Fruit fly (Drosophila melanogaster) whole organism, embryonic: Measurements from ENCODE around the gene RpL32.

ENCODE experiments used
- Bgb ChIP-seq: fragments of 200-800 bp; sonication (Bioruptor generic); IDR thresholded peaks from 2 replicates; pipeline ENCODE4 v1.3.6; 2022; ENCODE audit warnings: missing biosample characterization, missing genetic modification characterization; ENCODE audit not compliant: partially characterized antibody
- BtbVII ChIP-seq: fragments of 200-800 bp; sonication (Bioruptor generic); optimal IDR thresholded peaks from 3 replicates; lab custom pipeline; 2017; ENCODE audit warnings: missing biosample characterization, mild to moderate bottlenecking, missing genetic modification characterization
- CG10543 ChIP-seq: fragments of 200-800 bp; sonication (Bioruptor generic); optimal IDR thresholded peaks from 3 replicates; lab custom pipeline; 2017; ENCODE audit warnings: missing biosample characterization, mild to moderate bottlenecking, missing genetic modification characterization, moderate library complexity
- CG11085 ChIP-seq: fragments of 200-800 bp; sonication (Bioruptor generic); IDR thresholded peaks from 2 replicates; pipeline ENCODE4 v1.3.6; 2022; ENCODE audit warnings: missing biosample characterization, missing genetic modification characterization
- CG11093 ChIP-seq: fragments of 200-800 bp; sonication (Bioruptor generic); IDR thresholded peaks from 3 replicates; pipeline ENCODE4 v1.3.6; 2022; ENCODE audit warnings: missing biosample characterization, missing genetic modification characterization
- CG1233 ChIP-seq: fragments of 200-800 bp; sonication (Bioruptor generic); optimal IDR thresholded peaks from 4 replicates; lab custom pipeline; 2018; ENCODE audit warnings: missing biosample characterization, mild to moderate bottlenecking, missing genetic modification characterization
- CG15601 ChIP-seq: fragments of 200-800 bp; sonication (Bioruptor generic); optimal IDR thresholded peaks from 3 replicates; lab custom pipeline; 2019; ENCODE audit warnings: missing biosample characterization, mild to moderate bottlenecking, missing genetic modification characterization, moderate library complexity
- CG17829 ChIP-seq: fragments of 200-800 bp; optimal IDR thresholded peaks from 2 replicates; lab custom pipeline; 2019; ENCODE audit warnings: missing biosample characterization, mild to moderate bottlenecking, missing genetic modification characterization, moderate library complexity
- CG17912 ChIP-seq: fragments of 200-800 bp; sonication (Bioruptor generic); optimal IDR thresholded peaks from 2 replicates; lab custom pipeline; 2018; ENCODE audit warnings: missing biosample characterization, mild to moderate bottlenecking, missing genetic modification characterization
- CG32532 ChIP-seq: fragments of 200-800 bp; sonication (Bioruptor generic); IDR thresholded peaks from 2 replicates; pipeline ENCODE4 v1.3.6; 2022; ENCODE audit warnings: missing biosample characterization, missing genetic modification characterization
- CG33557 ChIP-seq: fragments of 200-800 bp; sonication (Bioruptor generic); optimal IDR thresholded peaks from 2 replicates; lab custom pipeline; 2019; ENCODE audit warnings: missing biosample characterization, mild to moderate bottlenecking, missing genetic modification characterization, moderate library complexity
- CG34422 ChIP-seq: fragments of 200-800 bp; sonication (Bioruptor generic); IDR thresholded peaks from 3 replicates; pipeline ENCODE4 v1.3.6; 2022; ENCODE audit warnings: missing biosample characterization, missing genetic modification characterization
- CG42726 ChIP-seq: fragments of 200-800 bp; sonication (Bioruptor generic); IDR thresholded peaks from 2 replicates; pipeline ENCODE4 v1.3.6; 2022; ENCODE audit warnings: missing biosample characterization, missing genetic modification characterization; ENCODE audit not compliant: partially characterized antibody
- CG7271 ChIP-seq: fragments of 200-800 bp; sonication (Bioruptor generic); optimal IDR thresholded peaks from 2 replicates; lab custom pipeline; 2018; ENCODE audit warnings: missing biosample characterization, mild to moderate bottlenecking, missing genetic modification characterization, moderate library complexity
- CG7987 ChIP-seq: fragments of 200-800 bp; sonication (Bioruptor generic); optimal IDR thresholded peaks from 2 replicates; lab custom pipeline; 2018; ENCODE audit warnings: missing biosample characterization, mild to moderate bottlenecking, missing genetic modification characterization, moderate library complexity
- CG9932 ChIP-seq: fragments of 200-800 bp; sonication (Bioruptor generic); IDR thresholded peaks from 2 replicates; pipeline ENCODE4 v1.3.6; 2022; ENCODE audit warnings: missing biosample characterization, missing genetic modification characterization
- CrebB ChIP-seq: fragments of 200-800 bp; sonication (Bioruptor generic); optimal IDR thresholded peaks from 3 replicates; lab custom pipeline; 2018; ENCODE audit warnings: missing biosample characterization, mild to moderate bottlenecking, missing genetic modification characterization
- D ChIP-seq, 2 experiments: fragments of 200-800 bp in 1 of 2; fragments of >200 bp in 1 of 2; sonication (Bioruptor generic) in 1 of 2; optimal IDR thresholded peaks; 2 replicates in 1 of 2; 3 replicates in 1 of 2; lab custom pipeline; 2017; ENCODE audit warnings: mild to moderate bottlenecking in 1 of 2, missing biosample characterization in 1 of 2, missing genetic modification characterization in 1 of 2, missing genetic modification reagents in 1 of 2
- Dad ChIP-seq: fragments of 200-800 bp; sonication (Bioruptor generic); optimal IDR thresholded peaks from 3 replicates; lab custom pipeline; 2016; ENCODE audit warnings: missing biosample characterization, missing genetic modification characterization
- Dip2 ChIP-seq: fragments of 200-800 bp; sonication (Bioruptor generic); IDR thresholded peaks from 2 replicates; pipeline ENCODE4 v1.3.6; 2022; ENCODE audit warnings: missing biosample characterization, missing genetic modification characterization
- Ets65A ChIP-seq: fragments of 200-800 bp; sonication (Bioruptor generic); peaks from one replicate; lab custom pipeline; 2016; ENCODE audit warnings: missing biosample characterization, missing genetic modification characterization
- Fer2 ChIP-seq: fragments of 200-800 bp; sonication (Bioruptor generic); optimal IDR thresholded peaks from 2 replicates; lab custom pipeline; 2018; ENCODE audit warnings: missing biosample characterization, mild to moderate bottlenecking, missing genetic modification characterization, moderate library complexity
- HHEX ChIP-seq: fragments of 200-800 bp; sonication (Bioruptor generic); optimal IDR thresholded peaks from 3 replicates; lab custom pipeline; 2017; ENCODE audit warnings: missing biosample characterization, mild to moderate bottlenecking, missing genetic modification characterization, missing genetic modification reagents
- Hr3 ChIP-seq: fragments of 200-800 bp; sonication (Bioruptor generic); optimal IDR thresholded peaks from 3 replicates; lab custom pipeline; 2016; ENCODE audit warnings: missing biosample characterization, missing genetic modification characterization
- MBD-R2 ChIP-seq: fragments of 200-800 bp; sonication (Bioruptor generic); IDR thresholded peaks from 2 replicates; pipeline ENCODE4 v1.3.6; 2022; ENCODE audit warnings: missing biosample characterization, missing genetic modification characterization
- Mad ChIP-seq: fragments of 200-800 bp; sonication (Bioruptor generic); optimal IDR thresholded peaks from 2 replicates; lab custom pipeline; 2016; ENCODE audit warnings: missing biosample characterization, missing genetic modification characterization
- Opbp ChIP-seq: fragments of 200-800 bp; sonication (Bioruptor generic); IDR thresholded peaks from 3 replicates; pipeline ENCODE4 v1.3.6; 2022; ENCODE audit warnings: missing biosample characterization, missing genetic modification characterization; ENCODE audit not compliant: partially characterized antibody
- Rx ChIP-seq: fragments of 200-800 bp; sonication (Bioruptor generic); IDR thresholded peaks from 2 replicates; pipeline ENCODE4 v1.3.6; 2022; ENCODE audit warnings: missing biosample characterization, missing genetic modification characterization
- Ssrp ChIP-seq: fragments of 200-800 bp; sonication (Bioruptor generic); optimal IDR thresholded peaks from 2 replicates; lab custom pipeline; 2018; ENCODE audit warnings: missing biosample characterization, mild to moderate bottlenecking, missing genetic modification characterization, moderate library complexity
- bab2 ChIP-seq: fragments of 200-800 bp; sonication (Bioruptor generic); optimal IDR thresholded peaks from 2 replicates; lab custom pipeline; 2016; ENCODE audit warnings: missing biosample characterization, missing genetic modification characterization
- cad ChIP-seq: fragments of >200 bp; optimal IDR thresholded peaks from 2 replicates; lab custom pipeline; 2017; ENCODE audit warnings: missing biosample characterization, missing genetic modification characterization
- cas ChIP-seq: fragments of 200-800 bp; sonication (Bioruptor generic); IDR thresholded peaks from 2 replicates; pipeline ENCODE4 v1.3.6; 2022; ENCODE audit warnings: missing biosample characterization, missing genetic modification characterization
- dmrt99B ChIP-seq: fragments of 200-800 bp; sonication (Bioruptor generic); optimal IDR thresholded peaks from 2 replicates; lab custom pipeline; 2018; ENCODE audit warnings: missing biosample characterization, mild to moderate bottlenecking, missing genetic modification characterization, moderate library complexity
- dysf ChIP-seq: fragments of 200-800 bp; sonication (Bioruptor generic); IDR thresholded peaks from 3 replicates; pipeline ENCODE4 v1.3.6; 2022; ENCODE audit warnings: missing biosample characterization, missing genetic modification characterization
- fu2 ChIP-seq: fragments of 200-800 bp; sonication (Bioruptor generic); optimal IDR thresholded peaks from 2 replicates; lab custom pipeline; 2016; ENCODE audit warnings: missing biosample characterization, missing genetic modification characterization
- gfzf ChIP-seq: fragments of 200-800 bp; sonication (Bioruptor generic); optimal IDR thresholded peaks from 2 replicates; lab custom pipeline; 2016; ENCODE audit warnings: missing biosample characterization, mild to moderate bottlenecking, missing genetic modification characterization, moderate library complexity
- hbn ChIP-seq: fragments of 200-800 bp; sonication (Bioruptor generic); IDR thresholded peaks from 2 replicates; pipeline ENCODE4 v1.3.6; 2022; ENCODE audit warnings: missing biosample characterization, missing genetic modification characterization; ENCODE audit not compliant: partially characterized antibody
- kah ChIP-seq: fragments of 200-800 bp; sonication (Bioruptor generic); optimal IDR thresholded peaks from 2 replicates; lab custom pipeline; 2018; ENCODE audit warnings: missing biosample characterization, mild to moderate bottlenecking, missing genetic modification characterization
- klu ChIP-seq: fragments of 200-800 bp; sonication (Bioruptor generic); IDR thresholded peaks from 2 replicates; pipeline ENCODE4 v1.3.6; 2022; ENCODE audit warnings: missing biosample characterization, missing genetic modification characterization
- lov ChIP-seq, 2 experiments: fragments of 200-800 bp in 1 of 2; fragments of >200 bp in 1 of 2; sonication (Bioruptor generic) in 1 of 2; IDR thresholded peaks in 1 of 2; optimal IDR thresholded peaks in 1 of 2; 2 replicates in 1 of 2; 3 replicates in 1 of 2; pipeline versions ENCODE4 v1.3.6 to Lab custom; 2017 to 2022; ENCODE audit warnings: missing biosample characterization in 1 of 2, missing genetic modification characterization in 1 of 2
- luna ChIP-seq: fragments of 200-800 bp; sonication (Bioruptor generic); optimal IDR thresholded peaks from 2 replicates; lab custom pipeline; 2016; ENCODE audit warnings: missing biosample characterization, missing genetic modification characterization
- pum ChIP-seq: fragments of 200-800 bp; sonication (Bioruptor generic); optimal IDR thresholded peaks from 2 replicates; lab custom pipeline; 2016; ENCODE audit warnings: missing biosample characterization, missing genetic modification characterization
- schlank ChIP-seq: fragments of 200-800 bp; sonication (Bioruptor generic); optimal IDR thresholded peaks from 2 replicates; lab custom pipeline; 2018; ENCODE audit warnings: missing biosample characterization, mild to moderate bottlenecking, missing genetic modification characterization
- sr ChIP-seq: fragments of 200-800 bp; sonication (Bioruptor generic); IDR thresholded peaks from 3 replicates; pipeline ENCODE4 v1.3.6; 2022; ENCODE audit warnings: missing biosample characterization, missing genetic modification characterization
- tap ChIP-seq: fragments of 200-800 bp; optimal IDR thresholded peaks from 3 replicates; lab custom pipeline; 2019; ENCODE audit warnings: missing biosample characterization, mild to moderate bottlenecking, missing genetic modification characterization, moderate library complexity
- tgo ChIP-seq: fragments of 200-800 bp; sonication (Bioruptor generic); IDR thresholded peaks from 3 replicates; pipeline ENCODE4 v1.3.6; 2022; ENCODE audit warnings: missing biosample characterization, missing genetic modification characterization
- usp ChIP-seq: fragments of >200 bp; optimal IDR thresholded peaks from 2 replicates; lab custom pipeline; 2017; ENCODE audit warnings: missing biosample characterization, missing genetic modification characterization
- wdn ChIP-seq: fragments of 200-800 bp; sonication (Bioruptor generic); IDR thresholded peaks from 2 replicates; pipeline ENCODE4 v1.3.6; 2022; ENCODE audit warnings: missing biosample characterization, missing genetic modification characterization
- zen2 ChIP-seq: fragments of 200-800 bp; sonication (Bioruptor generic); IDR thresholded peaks from 3 replicates; pipeline ENCODE4 v1.3.6; 2022; ENCODE audit warnings: missing biosample characterization, missing genetic modification characterization; ENCODE audit not compliant: partially characterized antibody

RpL32 gene

DNA sequence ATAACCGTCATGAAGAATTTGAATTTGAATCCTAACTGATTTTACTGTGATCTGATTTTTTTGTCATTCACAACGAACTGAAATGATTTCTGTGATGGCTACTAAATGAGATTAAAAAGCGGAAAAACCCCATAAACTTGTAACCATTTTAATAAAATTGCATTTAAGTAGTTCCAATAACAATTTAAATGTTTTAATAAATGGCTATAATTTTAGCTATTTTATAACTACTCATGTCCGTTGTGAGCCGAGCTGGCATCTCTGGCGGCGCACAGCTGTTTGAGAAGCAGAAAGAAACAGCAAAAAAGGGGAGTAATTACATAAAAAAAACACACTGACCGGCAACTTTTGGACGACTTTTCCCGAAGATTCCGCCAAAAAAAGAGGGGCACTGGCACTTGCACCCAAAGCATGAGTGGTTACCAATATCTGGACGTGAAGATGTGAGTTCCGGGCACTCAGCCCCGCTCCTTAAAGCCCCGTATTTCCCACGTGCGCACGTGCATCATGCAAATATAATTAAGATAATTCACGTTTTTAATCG is 10.7 kb upstream of the RpL32 start, which contains the start of the genes CG7950 and Rpp14a (continued):
- TF ChIP-seq CG33557 (GFP tag; lab: Kevin White, UChicago), result peak; percentile 53
- TF ChIP-seq pum, result peak; percentile 73
- TF ChIP-seq CG9932 (GFP tag; lab: Robert Waterston, UW), result peak; percentile 93
- TF ChIP-seq fu2 (GFP tag; lab: Kevin White, UChicago), result peak; percentile 73
- peak; percentile 80 for TF ChIP-seq MBD-R2
- TF ChIP-seq gfzf (GFP tag; lab: Kevin White, UChicago), result no peak
- peak; percentile 60 for TF ChIP-seq dmrt99B (tag; lab: Kevin White, UChicago)
- TF ChIP-seq Bgb, result no peak
- peak; percentile 56 for TF ChIP-seq Rx
- TF ChIP-seq Dad, result peak; percentile 62
- TF ChIP-seq usp, result no peak
- peak; percentile 66 for TF ChIP-seq wdn (GFP tag; lab: Robert Waterston, UW)
- peak; percentile 83 for TF ChIP-seq CG17829 (tag; lab: Kevin White, UChicago)
- TF ChIP-seq CG7271 (tag; lab: Kevin White, UChicago), result no peak
- TF ChIP-seq CG34422 (GFP tag; lab: Robert Waterston, UW), result peak; percentile 85; the same call in 2 of the 3 replicates
- peak; percentile 83 for TF ChIP-seq CrebB (tag; lab: Kevin White, UChicago)
- TF ChIP-seq luna (GFP tag; lab: Kevin White, UChicago), result peak; percentile 42
- TF ChIP-seq CG17912 (GFP tag; lab: Kevin White, UChicago), result peak; percentile 5
- peak; percentile 84 for TF ChIP-seq Hr3 (GFP tag; lab: Kevin White, UChicago)
- no peak for TF ChIP-seq CG42726 (GFP tag; lab: Robert Waterston, UW)
- no peak for TF ChIP-seq kah (GFP tag; lab: Kevin White, UChicago)
- no peak; the same call in 1 of the 2 replicates for TF ChIP-seq klu (GFP tag; lab: Robert Waterston, UW)
- peak; percentile 78 for TF ChIP-seq tgo (GFP tag; lab: Robert Waterston, UW)
- peak; percentile 93 for TF ChIP-seq Ets65A
- peak; percentile 69 for TF ChIP-seq CG15601
- peak; percentile 33; the same call in 1 of the 2 replicates for TF ChIP-seq cas
- TF ChIP-seq hbn (GFP tag; lab: Robert Waterston, UW), result no peak
- TF ChIP-seq HHEX (GFP tag; lab: Kevin White, UChicago), result peak; percentile 42
- TF ChIP-seq zen2 (GFP tag; lab: Robert Waterston, UW), result no peak; the same call in 2 of the 3 replicates
- TF ChIP-seq BtbVII (GFP tag; lab: Kevin White, UChicago), result peak; percentile 39
- peak; percentile 82 for TF ChIP-seq bab2 (GFP tag; lab: Kevin White, UChicago)
- TF ChIP-seq CG10543 (GFP tag; lab: Kevin White, UChicago), result peak; percentile 58
- no peak for TF ChIP-seq CG11093
- TF ChIP-seq CG32532, result peak; percentile 86
- peak; percentile 68 for TF ChIP-seq CG11085
- TF ChIP-seq CG7987 (GFP tag; lab: Kevin White, UChicago), result no peak
- TF ChIP-seq sr (GFP tag; lab: Robert Waterston, UW), result no peak
- peak; percentile 58 for TF ChIP-seq schlank (tag; lab: Kevin White, UChicago)
- TF ChIP-seq Ssrp (tag; lab: Kevin White, UChicago), result peak; percentile 74
- peak; percentile 26 for TF ChIP-seq Fer2 (tag; lab: Kevin White, UChicago)
- TF ChIP-seq cad, result no peak
- TF ChIP-seq CG1233 (GFP tag; lab: Kevin White, UChicago), result peak; percentile 63
- no peak for TF ChIP-seq D (optimal IDR thresholded peaks at IDR 0.05; lab: Kevin White, UChicago)
- no peak for TF ChIP-seq D (GFP tag; optimal IDR thresholded peaks at IDR 0.05; lab: Kevin White, UChicago)
- peak; percentile 70 for TF ChIP-seq tap (tag; lab: Kevin White, UChicago)
- no peak for TF ChIP-seq lov (optimal IDR thresholded peaks at IDR 0.05; lab: Kevin White, UChicago)
- 0 out of 3 replicates have a peak, but pooled peaks have one; percentile 27 for TF ChIP-seq lov (GFP tag; IDR thresholded peaks at IDR 0.05; lab: Robert Waterston, UW)
- no peak for TF ChIP-seq Dip2 (GFP tag; lab: Robert Waterston, UW)
- TF ChIP-seq dysf, result peak; percentile 77
- no peak for TF ChIP-seq Opbp (GFP tag; lab: Robert Waterston, UW)
- peak; percentile 83 for TF ChIP-seq Mad (GFP tag; lab: Kevin White, UChicago)
